Worm (Caenorhabditis elegans) whole organism, early embryonic: ENCODE measurements around the gene F43H9.4.

ENCODE experiments used
- ama-1 ChIP-seq: fragments of 150-350 bp; optimal IDR thresholded peaks from 2 replicates; lab custom pipeline; 2014
- flt-1 ChIP-seq: fragments of 200-800 bp; sonication (Bioruptor generic); IDR thresholded peaks from 2 replicates; pipeline ENCODE4 v1.3.6; 2022; ENCODE audit warnings: missing genetic modification characterization, missing compliant biosample characterization
- hmbx-1 ChIP-seq: sonication (generic microtip); optimal IDR thresholded peaks from 2 replicates; lab custom pipeline; 2016; ENCODE audit warnings: mild to moderate bottlenecking, missing genetic modification characterization, missing compliant biosample characterization
- scrt-1 ChIP-seq: fragments of 200-800 bp; sonication (Bioruptor generic); IDR thresholded peaks from 2 replicates; pipeline ENCODE4 v1.3.6; 2022; ENCODE audit warnings: missing genetic modification characterization, missing compliant biosample characterization
- tbx-11 ChIP-seq: fragments of 200-800 bp; sonication (Bioruptor generic); IDR thresholded peaks from 2 replicates; pipeline ENCODE4 v1.3.6; 2022; ENCODE audit warnings: missing genetic modification characterization, missing compliant biosample characterization

ce11 chrV:8073162-8073561 lies 46.7 kb downstream of the F43H9.4 start:
- TF ChIP-seq scrt-1 (GFP tag; lab: Robert Waterston, UW), result no peak
- TF ChIP-seq tbx-11, result no peak
- TF ChIP-seq hmbx-1 (tag; lab: Kevin White, UChicago), result no peak
- TF ChIP-seq ama-1 (lab: Kevin White, UChicago), result no peak
- no peak for TF ChIP-seq flt-1 (GFP tag; lab: Robert Waterston, UW)
